Worm (Caenorhabditis elegans): ENCODE results near the gene C28H8.3.

The C28H8.3 gene

ce11 chrIII:5879291-5879968 lies 29.1 kb upstream of the C28H8.3 start, which contains the start of gene hpo-10:
Gene hpo-10, plus strand, starts transcription at chrIII:5879489.
- TF ChIP-seq vab-7 (GFP tag; IDR thresholded peaks at IDR 0.05): no peak
- no peak for TF ChIP-seq zip-11 (GFP tag; IDR thresholded peaks at IDR 0.05)
- no peak for TF ChIP-seq nhr-237 (tag; optimal IDR thresholded peaks at IDR 0.05)
- no peak for TF ChIP-seq ceh-28 (tag; optimal IDR thresholded peaks at IDR 0.05)
- peak; percentile 55 for TF ChIP-seq mes-2 (tag; optimal IDR thresholded peaks at IDR 0.05; ENCODE audit: poor library complexity, severe bottlenecking)
- no peak for TF ChIP-seq Y75B8A.6 (GFP tag; IDR thresholded peaks at IDR 0.05)
- no peak for TF ChIP-seq ama-1 (optimal IDR thresholded peaks at IDR 0.05)
- no peak for TF ChIP-seq lin-39 (tag; optimal IDR thresholded peaks at IDR 0.05)
- no peak for TF ChIP-seq daf-12 (tag; optimal IDR thresholded peaks at IDR 0.05)
- TF ChIP-seq F44E2.7 (GFP tag; IDR thresholded peaks at IDR 0.05): no peak
- no peak for TF ChIP-seq nhr-11 (tag; optimal IDR thresholded peaks at IDR 0.05)
- no peak for TF ChIP-seq nhr-10 (tag; optimal IDR thresholded peaks at IDR 0.05)
- no peak for TF ChIP-seq daf-16 (GFP tag; optimal IDR thresholded peaks at IDR 0.05)
- peak; percentile 31 for TF ChIP-seq daf-16 (tag; optimal IDR thresholded peaks at IDR 0.05)
- TF ChIP-seq dpl-1 (GFP tag; optimal IDR thresholded peaks at IDR 0.05): peak; percentile 12
- TF ChIP-seq hlh-11 (tag; optimal IDR thresholded peaks at IDR 0.05): no peak
- TF ChIP-seq fkh-10 (GFP tag; optimal IDR thresholded peaks at IDR 0.05): no peak
- TF ChIP-seq zip-2 (tag; optimal IDR thresholded peaks at IDR 0.05): no peak
- TF ChIP-seq sdz-12 (GFP tag; optimal IDR thresholded peaks at IDR 0.05): no peak
- TF ChIP-seq daf-19 (GFP tag; conservative IDR thresholded peaks at IDR 0.05): no peak
- no peak for TF ChIP-seq nhr-41 (GFP tag; IDR thresholded peaks at IDR 0.05)
- no peak for TF ChIP-seq attf-4 (tag; optimal IDR thresholded peaks at IDR 0.05)
- no peak for TF ChIP-seq dmd-6 (GFP tag; IDR thresholded peaks at IDR 0.05)
- TF ChIP-seq lin-1 (GFP tag; IDR thresholded peaks at IDR 0.05): no peak
- TF ChIP-seq mep-1 (tag; optimal IDR thresholded peaks at IDR 0.05): peak; percentile 32
- TF ChIP-seq cey-2 (tag; optimal IDR thresholded peaks at IDR 0.05; ENCODE audit: borderline replicate concordance, insufficient read depth): no peak
- TF ChIP-seq nhr-102 (tag; optimal IDR thresholded peaks at IDR 0.05): no peak
- peak; percentile 89 for TF ChIP-seq T20F7.1 (GFP tag; optimal IDR thresholded peaks at IDR 0.05)
- no peak for TF ChIP-seq zag-1 (tag; optimal IDR thresholded peaks at IDR 0.05)
- no peak for TF ChIP-seq pqm-1 (tag; optimal IDR thresholded peaks at IDR 0.05)
- peak; percentile 22 for TF ChIP-seq hlh-30 (tag; optimal IDR thresholded peaks at IDR 0.05; ENCODE audit: insufficient read depth)
- no peak for TF ChIP-seq nhr-111 (GFP tag; optimal IDR thresholded peaks at IDR 0.05)
- no peak for TF ChIP-seq ceh-20 (GFP tag; IDR thresholded peaks at IDR 0.05)
- no peak for TF ChIP-seq aly-2 (tag; optimal IDR thresholded peaks at IDR 0.05)
- TF ChIP-seq lin-38 (GFP tag; IDR thresholded peaks at IDR 0.05): peak; percentile 37; the same call in 1 of the 2 replicates
- TF ChIP-seq lir-3 (tag; optimal IDR thresholded peaks at IDR 0.05): no peak
- TF ChIP-seq tag-97 (GFP tag; IDR thresholded peaks at IDR 0.05): no peak
- peak in 1 of 2 experiments; percentile 65 for TF ChIP-seq lsy-2 (tag; optimal IDR thresholded peaks at IDR 0.05)
- no peak for TF ChIP-seq T26A8.4 (GFP tag; IDR thresholded peaks at IDR 0.05)
- no peak for TF ChIP-seq ceh-62 (tag; optimal IDR thresholded peaks at IDR 0.05)
- TF ChIP-seq mxl-2 (GFP tag; conservative IDR thresholded peaks at IDR 0.05): no peak
- TF ChIP-seq dmd-9 (GFP tag; IDR thresholded peaks at IDR 0.05): no peak
- TF ChIP-seq madf-9 (GFP tag; conservative IDR thresholded peaks at IDR 0.05): no peak
- TF ChIP-seq dve-1 (tag; optimal IDR thresholded peaks at IDR 0.05; ENCODE audit: insufficient read depth): peak; percentile 48
- no peak for TF ChIP-seq spr-3 (GFP tag; optimal IDR thresholded peaks at IDR 0.05)
- TF ChIP-seq snpc-4 (tag; optimal IDR thresholded peaks at IDR 0.05): no peak
- no peak for TF ChIP-seq duxl-1 (tag; optimal IDR thresholded peaks at IDR 0.05; ENCODE audit: poor library complexity)
- no peak for TF ChIP-seq ztf-7 (tag; optimal IDR thresholded peaks at IDR 0.05)
- TF ChIP-seq arid-1 (GFP tag; conservative IDR thresholded peaks at IDR 0.05): no peak
- TF ChIP-seq nhr-48 (tag; optimal IDR thresholded peaks at IDR 0.05): no peak
- no peak for TF ChIP-seq unc-39 (tag; optimal IDR thresholded peaks at IDR 0.05)

Data from whole organism, L4 larva.